Worm (Caenorhabditis elegans): Measurements from ENCODE around the gene T19C4.1.

DNA sequence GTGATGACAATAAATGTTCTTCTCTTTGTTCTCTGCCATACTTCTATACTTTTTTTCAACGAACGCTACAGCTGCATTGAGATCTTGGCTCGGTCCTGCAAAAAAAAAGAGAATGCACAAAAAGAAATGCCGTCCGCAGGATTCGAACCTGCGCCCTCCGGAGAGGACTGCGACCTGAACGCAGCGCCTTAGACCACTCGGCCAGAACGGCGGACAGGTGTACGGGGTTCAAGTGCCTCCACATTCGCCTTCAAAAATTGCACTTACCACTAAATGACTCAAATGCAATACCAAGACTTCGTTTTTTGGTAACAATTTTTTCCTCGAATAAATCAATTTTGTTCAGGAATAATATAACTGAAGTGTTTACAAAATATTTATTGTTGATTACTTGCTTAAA, 25.2 kb downstream of the T19C4.1 start:
- no peak for TF ChIP-seq efl-3 (GFP tag; optimal IDR thresholded peaks at IDR 0.05)
- no peak for TF ChIP-seq egl-27 (tag; optimal IDR thresholded peaks at IDR 0.05)
- no peak for TF ChIP-seq ceh-82 (tag; optimal IDR thresholded peaks at IDR 0.05)
- no peak for TF ChIP-seq Y116A8C.19 (tag; optimal IDR thresholded peaks at IDR 0.05; ENCODE audit: borderline replicate concordance)

Data from whole organism, L1 larva.